Fruit fly (Drosophila melanogaster) whole organism, embryonic: ENCODE data around the gene RpL8.
A peak's percentile ranks its signal among the peaks of the same experiment; 100 is the strongest.

Experiments
- Abd-B ChIP-seq: fragments of 200-800 bp; sonication (Bioruptor generic); optimal IDR thresholded peaks from 2 replicates; lab custom pipeline; 2018; ENCODE audit warnings: missing biosample characterization, mild to moderate bottlenecking, missing genetic modification characterization, moderate library complexity
- Antp ChIP-seq: fragments of 200-800 bp; sonication (Bioruptor generic); optimal IDR thresholded peaks from 3 replicates; lab custom pipeline; 2016; ENCODE audit warnings: missing biosample characterization, missing genetic modification characterization
- Atf3 ChIP-seq: fragments of 200-800 bp; sonication (Bioruptor generic); optimal IDR thresholded peaks from 3 replicates; lab custom pipeline; 2016; ENCODE audit warnings: missing biosample characterization, missing genetic modification characterization
- Awh ChIP-seq: fragments of 200-800 bp; sonication (Bioruptor generic); IDR thresholded peaks from 2 replicates; pipeline ENCODE4, ENCODE4 v1.3.6; 2022; ENCODE audit warnings: missing biosample characterization, missing genetic modification characterization
- Bdp1 ChIP-seq: fragments of 200-800 bp; sonication (Bioruptor generic); optimal IDR thresholded peaks from 3 replicates; lab custom pipeline; 2016; ENCODE audit warnings: missing biosample characterization, missing genetic modification characterization
- Blimp-1 ChIP-seq: fragments of 200-800 bp; sonication (Bioruptor generic); optimal IDR thresholded peaks from 3 replicates; lab custom pipeline; 2018; ENCODE audit warnings: missing biosample characterization, missing genetic modification characterization, mild to moderate bottlenecking, moderate library complexity, missing genetic modification reagents
- CG1024 ChIP-seq: fragments of 200-800 bp; sonication (Bioruptor generic); IDR thresholded peaks from 2 replicates; pipeline ENCODE4 v1.3.6; 2022; ENCODE audit warnings: missing biosample characterization, missing genetic modification characterization
- CG10366 ChIP-seq: fragments of 200-800 bp; sonication (Bioruptor generic); IDR thresholded peaks from 2 replicates; pipeline ENCODE4 v1.3.6; 2022; ENCODE audit warnings: missing biosample characterization, missing genetic modification characterization
- CG11085 ChIP-seq: fragments of 200-800 bp; sonication (Bioruptor generic); IDR thresholded peaks from 2 replicates; pipeline ENCODE4 v1.3.6; 2022; ENCODE audit warnings: missing biosample characterization, missing genetic modification characterization
- CG11504 ChIP-seq: fragments of 200-800 bp; sonication (Bioruptor generic); optimal IDR thresholded peaks from 3 replicates; lab custom pipeline; 2019; ENCODE audit warnings: missing biosample characterization, mild to moderate bottlenecking, missing genetic modification characterization, moderate library complexity
- CG11695 ChIP-seq: fragments of 200-800 bp; sonication (Bioruptor generic); IDR thresholded peaks from 3 replicates; pipeline ENCODE4 v1.3.6; 2022; ENCODE audit warnings: missing biosample characterization, missing genetic modification characterization
- CG14667 ChIP-seq: fragments of 200-800 bp; sonication (Bioruptor generic); IDR thresholded peaks from 2 replicates; pipeline ENCODE4 v1.3.6; 2022; ENCODE audit warnings: missing biosample characterization, missing genetic modification characterization
- CG34376 ChIP-seq: fragments of 200-800 bp; sonication (Bioruptor generic); optimal IDR thresholded peaks from 2 replicates; lab custom pipeline; 2018; ENCODE audit warnings: missing biosample characterization, mild to moderate bottlenecking, missing genetic modification characterization
- CG34422 ChIP-seq: fragments of 200-800 bp; sonication (Bioruptor generic); IDR thresholded peaks from 3 replicates; pipeline ENCODE4 v1.3.6; 2022; ENCODE audit warnings: missing biosample characterization, missing genetic modification characterization
- CG3838 ChIP-seq: fragments of 200-800 bp; sonication (Bioruptor generic); optimal IDR thresholded peaks from 3 replicates; lab custom pipeline; 2016; ENCODE audit warnings: missing biosample characterization, missing genetic modification characterization
- CG4617 ChIP-seq: fragments of 200-800 bp; sonication (Bioruptor generic); optimal IDR thresholded peaks from 3 replicates; lab custom pipeline; 2016; ENCODE audit warnings: missing biosample characterization, missing genetic modification characterization, borderline replicate concordance
- CG4730 ChIP-seq: fragments of 200-800 bp; sonication (Bioruptor generic); IDR thresholded peaks from 2 replicates; pipeline ENCODE4 v1.3.6; 2022; ENCODE audit warnings: missing biosample characterization, missing genetic modification characterization
- CG6689 ChIP-seq: fragments of 200-800 bp; sonication (Bioruptor generic); IDR thresholded peaks from 2 replicates; pipeline ENCODE4 v1.3.6; 2022; ENCODE audit warnings: missing biosample characterization, missing genetic modification characterization
- CG9817 ChIP-seq: fragments of 200-800 bp; sonication (Bioruptor generic); optimal IDR thresholded peaks from 2 replicates; lab custom pipeline; 2018; ENCODE audit warnings: missing biosample characterization, mild to moderate bottlenecking, missing genetic modification characterization, moderate library complexity
- Drgx ChIP-seq: fragments of 200-800 bp; sonication (Bioruptor generic); IDR thresholded peaks from 2 replicates; pipeline ENCODE4 v1.3.6; 2022; ENCODE audit warnings: missing biosample characterization, missing genetic modification characterization
- Ets65A ChIP-seq: fragments of 200-800 bp; sonication (Bioruptor generic); peaks from one replicate; lab custom pipeline; 2016; ENCODE audit warnings: missing biosample characterization, missing genetic modification characterization
- Gug ChIP-seq: fragments of 200-800 bp; sonication (Bioruptor generic); IDR thresholded peaks from 4 replicates; pipeline ENCODE4 v1.3.6; 2022; ENCODE audit warnings: missing biosample characterization, missing genetic modification characterization
- H2.0 ChIP-seq: fragments of 200-800 bp; sonication (Bioruptor generic); IDR thresholded peaks from 2 replicates; pipeline ENCODE4 v1.3.6; 2022; ENCODE audit warnings: missing biosample characterization, missing genetic modification characterization
- Hr51 ChIP-seq, 2 experiments: fragments of 200-800 bp; sonication (Bioruptor generic); optimal IDR thresholded peaks; 2 replicates in 1 of 2; 3 replicates in 1 of 2; lab custom pipeline; 2016 to 2018; ENCODE audit warnings: missing biosample characterization in 2 of 2, missing genetic modification characterization in 2 of 2, mild to moderate bottlenecking in 1 of 2, moderate library complexity in 1 of 2
- Med ChIP-seq: fragments of 200-800 bp; sonication (Bioruptor generic); peaks from one replicate; lab custom pipeline; 2016; ENCODE audit warnings: missing biosample characterization, missing genetic modification characterization, mild to moderate bottlenecking, inconsistent platforms, moderate library complexity
- Mrtf ChIP-seq: fragments of 200-800 bp; sonication (Bioruptor generic); IDR thresholded peaks from 3 replicates; pipeline ENCODE4 v1.3.6; 2022; ENCODE audit warnings: missing biosample characterization, missing genetic modification characterization
- Poxn ChIP-seq: fragments of 200-800 bp; sonication (Bioruptor generic); IDR thresholded peaks from 2 replicates; pipeline ENCODE4 v1.3.6; 2022; ENCODE audit warnings: missing biosample characterization, missing genetic modification characterization
- Ravus ChIP-seq: fragments of 200-800 bp; sonication (Bioruptor generic); IDR thresholded peaks from 2 replicates; pipeline ENCODE4 v1.3.6; 2022; ENCODE audit warnings: missing biosample characterization, missing genetic modification characterization
- Sox102F ChIP-seq: fragments of 200-800 bp; sonication (Bioruptor generic); optimal IDR thresholded peaks from 2 replicates; lab custom pipeline; 2018; ENCODE audit warnings: missing biosample characterization, mild to moderate bottlenecking, missing genetic modification characterization, moderate library complexity
- bcd ChIP-seq: fragments of 200-800 bp; sonication (Bioruptor generic); optimal IDR thresholded peaks from 2 replicates; lab custom pipeline; 2017; ENCODE audit warnings: missing biosample characterization, mild to moderate bottlenecking, missing genetic modification characterization
- btn ChIP-seq: fragments of 200-800 bp; sonication (Bioruptor generic); optimal IDR thresholded peaks from 2 replicates; lab custom pipeline; 2016; ENCODE audit warnings: missing biosample characterization, missing genetic modification characterization
- dysf ChIP-seq: fragments of 200-800 bp; sonication (Bioruptor generic); IDR thresholded peaks from 3 replicates; pipeline ENCODE4 v1.3.6; 2022; ENCODE audit warnings: missing biosample characterization, missing genetic modification characterization
- fu2 ChIP-seq: fragments of 200-800 bp; sonication (Bioruptor generic); optimal IDR thresholded peaks from 2 replicates; lab custom pipeline; 2016; ENCODE audit warnings: missing biosample characterization, missing genetic modification characterization
- gfzf ChIP-seq: fragments of 200-800 bp; sonication (Bioruptor generic); optimal IDR thresholded peaks from 2 replicates; lab custom pipeline; 2016; ENCODE audit warnings: missing biosample characterization, mild to moderate bottlenecking, missing genetic modification characterization, moderate library complexity
- ind ChIP-seq: fragments of 200-800 bp; sonication (Bioruptor generic); optimal IDR thresholded peaks from 3 replicates; lab custom pipeline; 2016; ENCODE audit warnings: missing biosample characterization, missing genetic modification characterization
- jumu ChIP-seq: fragments of 200-800 bp; sonication (Bioruptor generic); optimal IDR thresholded peaks from 3 replicates; lab custom pipeline; 2016; ENCODE audit warnings: missing biosample characterization, missing genetic modification characterization
- lab ChIP-seq: fragments of 200-800 bp; sonication (Bioruptor generic); optimal IDR thresholded peaks from 3 replicates; lab custom pipeline; 2017; ENCODE audit warnings: missing biosample characterization, missing genetic modification characterization, mild to moderate bottlenecking, moderate library complexity, missing genetic modification reagents
- mam ChIP-seq: fragments of 200-800 bp; sonication (Bioruptor generic); optimal IDR thresholded peaks from 3 replicates; lab custom pipeline; 2016; ENCODE audit warnings: missing biosample characterization, missing genetic modification characterization
- pan ChIP-seq, 4 experiments: fragments of >200 bp in 3 of 4; fragments of 200-800 bp in 1 of 4; sonication (Bioruptor generic) in 1 of 4; optimal IDR thresholded peaks in 3 of 4; IDR thresholded peaks in 1 of 4; 2 replicates each; pipeline versions ENCODE4 v1.3.6 to Lab custom; 2017 to 2022; ENCODE audit warnings: missing biosample characterization in 2 of 4, missing genetic modification characterization in 2 of 4, mixed read lengths in 1 of 4
- ro ChIP-seq: fragments of 200-800 bp; sonication (Bioruptor generic); IDR thresholded peaks from 2 replicates; pipeline ENCODE4 v1.3.6; 2022; ENCODE audit warnings: missing biosample characterization, missing genetic modification characterization
- row ChIP-seq: fragments of 200-800 bp; sonication (Bioruptor generic); IDR thresholded peaks from 3 replicates; pipeline ENCODE4 v1.3.6; 2022; ENCODE audit warnings: missing biosample characterization, missing genetic modification characterization
- scrt ChIP-seq: fragments of 200-800 bp; sonication (Bioruptor generic); optimal IDR thresholded peaks from 2 replicates; lab custom pipeline; 2018; ENCODE audit warnings: missing biosample characterization, mild to moderate bottlenecking, missing genetic modification characterization, moderate library complexity
- sd ChIP-seq: fragments of 200-800 bp; sonication (Bioruptor generic); optimal IDR thresholded peaks from 3 replicates; lab custom pipeline; 2018; ENCODE audit warnings: missing biosample characterization, mild to moderate bottlenecking, missing genetic modification characterization, moderate library complexity
- seq ChIP-seq: fragments of 200-800 bp; sonication (Bioruptor generic); IDR thresholded peaks from 2 replicates; pipeline ENCODE4 v1.3.6; 2022; ENCODE audit warnings: missing biosample characterization, missing genetic modification characterization
- slbo ChIP-seq: fragments of 200-800 bp; sonication (Bioruptor generic); IDR thresholded peaks from 2 replicates; pipeline ENCODE4 v1.3.6; 2022; ENCODE audit warnings: missing biosample characterization, missing genetic modification characterization
- ssp ChIP-seq: fragments of 200-800 bp; sonication (Bioruptor generic); IDR thresholded peaks from 2 replicates; pipeline ENCODE4 v1.3.6; 2022; ENCODE audit warnings: missing biosample characterization, missing genetic modification characterization
- tgo ChIP-seq: fragments of 200-800 bp; sonication (Bioruptor generic); IDR thresholded peaks from 3 replicates; pipeline ENCODE4 v1.3.6; 2022; ENCODE audit warnings: missing biosample characterization, missing genetic modification characterization
- tup ChIP-seq: fragments of 200-800 bp; sonication (Bioruptor generic); optimal IDR thresholded peaks from 2 replicates; lab custom pipeline; 2016; ENCODE audit warnings: missing biosample characterization, mild to moderate bottlenecking, missing genetic modification characterization, moderate library complexity
- vvl ChIP-seq: fragments of 200-800 bp; sonication (Bioruptor generic); IDR thresholded peaks from 2 replicates; pipeline ENCODE4 v1.3.6; 2022; ENCODE audit warnings: missing biosample characterization, missing genetic modification characterization
- zfh1 ChIP-seq: fragments of 200-800 bp; sonication (Bioruptor generic); IDR thresholded peaks from 3 replicates; pipeline ENCODE4 v1.3.6; 2022; ENCODE audit warnings: missing biosample characterization, missing genetic modification characterization

Gene RpL8

dm6 chr3L:2571975-2572374 lies 15.3 kb upstream of the RpL8 start (continued):
- peak; percentile 55 for TF ChIP-seq CG11695
- TF ChIP-seq CG9817: no peak
- peak; percentile 78 for TF ChIP-seq vvl
- TF ChIP-seq CG4617 (GFP tag; lab: Kevin White, UChicago): no peak
- no peak for TF ChIP-seq tup (GFP tag; lab: Kevin White, UChicago)
- TF ChIP-seq Drgx (GFP tag; lab: Robert Waterston, UW): peak; percentile 86
- peak; percentile 25; the same call in 1 of the 2 replicates for TF ChIP-seq ro (GFP tag; lab: Robert Waterston, UW)
- peak; percentile 39 for TF ChIP-seq Blimp-1 (GFP tag; lab: Kevin White, UChicago)
- no peak for TF ChIP-seq gfzf
- TF ChIP-seq Mrtf (GFP tag; lab: Robert Waterston, UW): peak; percentile 62; the same call in 2 of the 3 replicates
- peak; percentile 60 for TF ChIP-seq CG4730 (GFP tag; lab: Robert Waterston, UW)
- TF ChIP-seq CG10366 (GFP tag; lab: Robert Waterston, UW): peak; percentile 47; the same call in 1 of the 2 replicates
- TF ChIP-seq fu2 (GFP tag; lab: Kevin White, UChicago): no peak
- peak in 1 of 2 experiments; percentile 21 for TF ChIP-seq Hr51 (GFP tag; optimal IDR thresholded peaks at IDR 0.05; lab: Kevin White, UChicago)
- TF ChIP-seq Sox102F (GFP tag; lab: Kevin White, UChicago): peak; percentile 40
- TF ChIP-seq CG34422 (GFP tag; lab: Robert Waterston, UW): 0 out of 3 replicates have a peak, but pooled peaks have one; percentile 19
- TF ChIP-seq btn: no peak
- TF ChIP-seq CG11085 (GFP tag; lab: Robert Waterston, UW): 0 out of 2 replicates have a peak, but pooled peaks have one; percentile 47
- TF ChIP-seq H2.0 (GFP tag; lab: Robert Waterston, UW): 0 out of 2 replicates have a peak, but pooled peaks have one; percentile 5
- TF ChIP-seq pan (optimal IDR thresholded peaks at IDR 0.05; lab: Kevin White, UChicago): no peak
- TF ChIP-seq pan (GFP tag; optimal IDR thresholded peaks at IDR 0.05 in 1 of 2, IDR thresholded peaks at IDR 0.05 in 1 of 2): peak in 1 of 2 experiments; percentile 64
- TF ChIP-seq zfh1 (GFP tag; lab: Robert Waterston, UW): peak; percentile 63
- no peak for TF ChIP-seq Poxn (GFP tag; lab: Robert Waterston, UW)
- TF ChIP-seq CG11504 (tag; lab: Kevin White, UChicago): peak; percentile 49
- peak; percentile 4; the same call in 1 of the 2 replicates for TF ChIP-seq Ravus (GFP tag; lab: Robert Waterston, UW)
- TF ChIP-seq CG14667: 0 out of 2 replicates have a peak, but pooled peaks have one; percentile 26
- TF ChIP-seq Ets65A (GFP tag; lab: Kevin White, UChicago): peak; percentile 90
- peak; percentile 93 for TF ChIP-seq Med
- TF ChIP-seq dysf (GFP tag; lab: Robert Waterston, UW): peak; percentile 74
- peak; percentile 38; the same call in 1 of the 2 replicates for TF ChIP-seq CG1024 (GFP tag; lab: Robert Waterston, UW)
- TF ChIP-seq Antp (GFP tag; lab: Kevin White, UChicago): peak; percentile 24
- no peak for TF ChIP-seq Bdp1 (GFP tag; lab: Kevin White, UChicago)
- TF ChIP-seq slbo (GFP tag; lab: Robert Waterston, UW): peak; percentile 67
- peak; percentile 36; the same call in 1 of the 2 replicates for TF ChIP-seq ssp (GFP tag; lab: Robert Waterston, UW)
- TF ChIP-seq seq (GFP tag; lab: Robert Waterston, UW): peak; percentile 12; the same call in 1 of the 2 replicates
- TF ChIP-seq Gug (GFP tag; lab: Robert Waterston, UW): peak; percentile 65
- TF ChIP-seq CG3838 (GFP tag; lab: Kevin White, UChicago): no peak
- TF ChIP-seq CG6689 (GFP tag; lab: Robert Waterston, UW): peak; percentile 64
- TF ChIP-seq Awh: 0 out of 2 replicates have a peak, but pooled peaks have one; percentile 47
- TF ChIP-seq scrt: peak; percentile 9
- TF ChIP-seq row (GFP tag; lab: Robert Waterston, UW): peak; percentile 47; the same call in 2 of the 3 replicates
- TF ChIP-seq sd (tag; lab: Kevin White, UChicago): no peak
- TF ChIP-seq mam (GFP tag; lab: Kevin White, UChicago): peak; percentile 23
- no peak for TF ChIP-seq Atf3
- TF ChIP-seq CG34376 (GFP tag; lab: Kevin White, UChicago): no peak
- TF ChIP-seq Abd-B (GFP tag; lab: Kevin White, UChicago): no peak
- peak; percentile 0 for TF ChIP-seq bcd (GFP tag; lab: Kevin White, UChicago)
- peak; percentile 55; the same call in 2 of the 3 replicates for TF ChIP-seq tgo
- peak; percentile 8 for TF ChIP-seq jumu (GFP tag; lab: Kevin White, UChicago)
- TF ChIP-seq ind (GFP tag; lab: Kevin White, UChicago): peak; percentile 62
- TF ChIP-seq lab (GFP tag; lab: Kevin White, UChicago): peak; percentile 72
